Worm (Caenorhabditis elegans): ENCODE measurements around the gene F23D12.10.

Gene F23D12.10

DNA sequence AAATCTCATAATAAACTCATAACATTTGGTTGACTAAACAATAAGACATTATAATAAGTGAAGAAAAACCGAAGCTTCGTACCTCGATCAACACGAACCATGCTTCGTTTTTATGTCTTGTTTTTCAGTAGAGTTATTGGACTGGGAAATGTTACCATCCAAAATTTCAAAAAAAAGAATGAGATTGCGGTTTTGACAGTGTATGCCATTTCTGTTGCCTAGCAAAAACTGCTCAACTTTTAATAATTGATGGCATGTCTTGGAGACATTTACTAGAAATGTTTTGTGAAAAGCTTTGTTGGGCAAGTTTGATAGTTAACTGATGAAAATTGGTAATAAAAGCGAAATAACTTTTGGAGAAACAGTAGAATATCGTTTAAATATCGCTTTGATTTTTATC, 20.3 kb downstream of the F23D12.10 start, which contains the start of gene Y60A9.1:
TSS of gene Y60A9.1 (minus strand) at position 101 of the 400 bp plus-strand sequence.
- TF ChIP-seq egrh-3 (GFP tag; IDR thresholded peaks at IDR 0.05): no peak
- TF ChIP-seq ztf-6 (GFP tag; IDR thresholded peaks at IDR 0.05): no peak
- TF ChIP-seq F33H1.4 (GFP tag; IDR thresholded peaks at IDR 0.05): no peak
- no peak for TF ChIP-seq Y67H2A.10 (GFP tag; conservative IDR thresholded peaks at IDR 0.05)
- no peak for TF ChIP-seq egl-44 (GFP tag; IDR thresholded peaks at IDR 0.05)
- no peak for TF ChIP-seq ceh-40 (GFP tag; IDR thresholded peaks at IDR 0.05)
- no peak for TF ChIP-seq madf-6 (GFP tag; IDR thresholded peaks at IDR 0.05)
- no peak for TF ChIP-seq zfh-2 (GFP tag; conservative IDR thresholded peaks at IDR 0.05)
- TF ChIP-seq B0261.1 (tag; optimal IDR thresholded peaks at IDR 0.05): no peak
- no peak for TF ChIP-seq aptf-2 (GFP tag; conservative IDR thresholded peaks at IDR 0.05)
- TF ChIP-seq nhr-27 (tag; optimal IDR thresholded peaks at IDR 0.05): no peak
- TF ChIP-seq ekl-4 (GFP tag; IDR thresholded peaks at IDR 0.05): no peak
- TF ChIP-seq sptf-2 (GFP tag; optimal IDR thresholded peaks at IDR 0.05): no peak
- no peak for TF ChIP-seq F10E7.11 (tag; optimal IDR thresholded peaks at IDR 0.05)
- TF ChIP-seq lin-26 (GFP tag; IDR thresholded peaks at IDR 0.05): no peak

DNA sequence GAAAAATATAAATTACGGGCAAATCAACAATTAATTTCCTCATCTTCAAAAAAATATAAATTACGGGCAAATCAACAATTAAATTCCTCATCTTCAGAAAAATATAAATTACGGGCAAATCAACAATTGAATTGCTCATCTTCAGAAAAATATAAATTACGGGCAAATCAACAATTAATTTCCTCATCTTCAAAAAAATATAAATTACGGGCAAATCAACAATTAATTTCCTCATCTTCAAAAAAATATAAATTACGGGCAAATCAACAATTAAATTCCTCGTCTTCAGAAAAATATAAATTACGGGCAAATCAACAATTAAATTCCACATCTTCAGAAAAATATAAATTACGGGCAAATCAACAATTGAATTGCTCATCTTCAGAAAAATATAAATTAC, 27.8 kb downstream of the F23D12.10 start:
- TF ChIP-seq Y53F4B.3 (GFP tag; IDR thresholded peaks at IDR 0.05): peak; percentile 37; the same call in 1 of the 2 replicates

DNA sequence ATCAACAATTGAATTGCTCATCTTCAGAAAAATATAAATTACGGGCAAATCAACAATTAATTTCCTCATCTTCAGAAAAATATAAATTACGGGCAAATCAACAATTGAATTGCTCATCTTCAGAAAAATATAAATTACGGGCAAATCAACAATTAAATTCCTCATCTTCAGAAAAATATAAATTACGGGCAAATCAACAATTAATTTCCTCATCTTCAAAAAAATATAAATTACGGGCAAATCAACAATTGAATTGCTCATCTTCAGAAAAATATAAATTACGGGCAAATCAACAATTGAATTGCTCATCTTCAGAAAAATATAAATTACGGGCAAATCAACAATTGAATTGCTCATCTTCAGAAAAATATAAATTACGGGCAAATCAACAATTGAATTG, 28.9 kb downstream of the F23D12.10 start:
- 0 out of 2 replicates have a peak, but pooled peaks have one; percentile 18 for TF ChIP-seq hsf-1 (GFP tag; IDR thresholded peaks at IDR 0.05)
- TF ChIP-seq madf-3 (GFP tag; IDR thresholded peaks at IDR 0.05): peak; percentile 65; the same call in 1 of the 2 replicates
- 0 out of 2 replicates have a peak, but pooled peaks have one; percentile 36 for TF ChIP-seq Y53G8AR.9 (GFP tag; conservative IDR thresholded peaks at IDR 0.05)
- TF ChIP-seq ceh-40 (GFP tag; IDR thresholded peaks at IDR 0.05): 0 out of 2 replicates have a peak, but pooled peaks have one; percentile 50
- TF ChIP-seq attf-6 (GFP tag; IDR thresholded peaks at IDR 0.05): peak; percentile 47; the same call in 1 of the 2 replicates
- peak; percentile 75 for TF ChIP-seq let-526 (GFP tag; IDR thresholded peaks at IDR 0.05)
- TF ChIP-seq ztf-6 (GFP tag; IDR thresholded peaks at IDR 0.05): peak; percentile 32; the same call in 1 of the 2 replicates
- TF ChIP-seq bed-1 (GFP tag; IDR thresholded peaks at IDR 0.05): peak; percentile 77; the same call in 1 of the 2 replicates
- peak; percentile 76; the same call in 1 of the 2 replicates for TF ChIP-seq F39B2.1 (GFP tag; IDR thresholded peaks at IDR 0.05)
- TF ChIP-seq ceh-58 (GFP tag; IDR thresholded peaks at IDR 0.05): peak; percentile 85; the same call in 1 of the 2 replicates

DNA sequence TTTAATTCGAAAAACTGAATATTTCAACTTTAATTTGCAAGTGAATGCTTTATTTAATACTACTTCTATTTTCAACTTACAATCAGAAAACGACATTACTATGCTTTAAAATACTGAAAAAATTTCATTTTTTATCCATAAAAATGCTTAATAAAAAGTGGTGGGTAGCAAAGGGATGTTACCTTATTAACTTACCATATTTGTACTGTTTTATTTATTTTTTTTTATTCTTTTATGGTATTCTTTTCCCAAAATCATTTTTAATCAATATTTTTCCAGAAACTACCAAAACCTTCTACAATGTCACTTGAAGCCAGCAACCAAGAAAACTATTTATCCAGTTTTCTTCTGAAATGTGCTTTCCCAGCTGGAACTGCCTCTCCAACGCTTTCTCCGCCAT, 32.6 kb downstream of the F23D12.10 start, which contains the start of gene Y60A9.3:
TSS of gene Y60A9.3 (plus strand) at position 301 of the 400 bp plus-strand sequence.
- TF ChIP-seq tbx-9 (tag; optimal IDR thresholded peaks at IDR 0.05; ENCODE audit: borderline replicate concordance) (no peak), ztf-25 (GFP tag; IDR thresholded peaks at IDR 0.05) (no peak), tbp1 (GFP tag; optimal IDR thresholded peaks at IDR 0.05) (no peak), F23B12.7 (tag; optimal IDR thresholded peaks at IDR 0.05; ENCODE audit: insufficient read depth) (no peak), nhr-80 (tag; optimal IDR thresholded peaks at IDR 0.05) (no peak), F55B11.4 (tag; optimal IDR thresholded peaks at IDR 0.05; ENCODE audit: borderline replicate concordance, insufficient read depth) (no peak), lag-1 (GFP tag; IDR thresholded peaks at IDR 0.05) (no peak), lir-1 (GFP tag; conservative IDR thresholded peaks at IDR 0.05) (no peak), zim-3 (tag; optimal IDR thresholded peaks at IDR 0.05) (no peak), ZK185.1 (tag; optimal IDR thresholded peaks at IDR 0.05; ENCODE audit: poor library complexity, severe bottlenecking) (no peak), F22D6.2 (tag; optimal IDR thresholded peaks at IDR 0.05) (no peak), rec-8 (tag; optimal IDR thresholded peaks at IDR 0.05) (no peak), ekl-4 (GFP tag; IDR thresholded peaks at IDR 0.05) (no peak)

Data from whole organism, young adult.